Worm (Caenorhabditis elegans) whole organism, L1 larva: ENCODE measurements around the gene C49H3.6.

ENCODE experiments used
- ama-1 ChIP-seq: fragments of 150-350 bp; optimal IDR thresholded peaks from 2 replicates; lab custom pipeline; 2014
- elt-2 ChIP-seq: sonication (generic microtip); optimal IDR thresholded peaks from 2 replicates; lab custom pipeline; 2016; ENCODE audit warnings: missing genetic modification characterization, mild to moderate bottlenecking, inconsistent platforms, missing compliant biosample characterization, missing genetic modification reagents
- fkh-10 ChIP-seq: sonication (generic microtip); optimal IDR thresholded peaks from 2 replicates; lab custom pipeline; 2017; ENCODE audit warnings: missing biosample characterization, missing genetic modification reagents, missing genetic modification characterization
- mep-1 ChIP-seq: fragments of 150-350 bp; optimal IDR thresholded peaks from 2 replicates; lab custom pipeline; 2014; ENCODE audit warnings: missing biosample characterization, missing genetic modification characterization
- nhr-28 ChIP-seq: fragments of 150-350 bp; optimal IDR thresholded peaks from 2 replicates; lab custom pipeline; 2014; ENCODE audit warnings: missing biosample characterization, missing genetic modification characterization
- rnt-1 ChIP-seq: sonication (generic microtip); optimal IDR thresholded peaks from 2 replicates; lab custom pipeline; 2016; ENCODE audit warnings: mild to moderate bottlenecking, missing genetic modification characterization, moderate library complexity, missing compliant biosample characterization
- skn-1 ChIP-seq: fragments of 150-350 bp; optimal IDR thresholded peaks from 2 replicates; lab custom pipeline; 2014; ENCODE audit warnings: missing biosample characterization, missing genetic modification characterization
- snu-23 ChIP-seq: sonication (generic microtip); optimal IDR thresholded peaks from 2 replicates; lab custom pipeline; 2016; ENCODE audit warnings: missing genetic modification characterization, missing compliant biosample characterization

- no peak for TF ChIP-seq fkh-10 (GFP tag; lab: Kevin White, UChicago)
- no peak for TF ChIP-seq skn-1
- TF ChIP-seq nhr-28 (tag; lab: Kevin White, UChicago) = no peak
- TF ChIP-seq ama-1 (lab: Kevin White, UChicago) = no peak
- no peak for TF ChIP-seq elt-2 (tag; lab: Kevin White, UChicago)
- no peak for TF ChIP-seq snu-23 (GFP tag; lab: Kevin White, UChicago)
- no peak for TF ChIP-seq rnt-1 (tag; lab: Kevin White, UChicago)
- TF ChIP-seq mep-1 (tag; lab: Kevin White, UChicago) = no peak
These were observed 11.5 kb downstream of the C49H3.6 start, which contains the start of gene C49H3.4 for ce11 chrIV:7914991-7915390.
